Worm (Caenorhabditis elegans): ENCODE results near the gene dnc-2.

Gene dnc-2

ce11 chrIII:5943368-5944180, 18.0 kb upstream of the dnc-2 start (continued):
- TF ChIP-seq nhr-11 (tag; optimal IDR thresholded peaks at IDR 0.05) (no peak), mab-9 (GFP tag; IDR thresholded peaks at IDR 0.05) (no peak), nhr-12 (tag; optimal IDR thresholded peaks at IDR 0.05) (no peak), nhr-77 (tag; optimal IDR thresholded peaks at IDR 0.05) (no peak), irx-1 (tag; optimal IDR thresholded peaks at IDR 0.05) (no peak), ceh-63 (GFP tag; optimal IDR thresholded peaks at IDR 0.05) (no peak), unc-86 (tag; optimal IDR thresholded peaks at IDR 0.05) (no peak), egl-27 (tag; optimal IDR thresholded peaks at IDR 0.05) (no peak), nhr-28 (tag; optimal IDR thresholded peaks at IDR 0.05) (no peak), fos-1 (tag; optimal IDR thresholded peaks at IDR 0.05) (no peak), skn-1 (tag; optimal IDR thresholded peaks at IDR 0.05) (no peak), rnt-1 (tag; optimal IDR thresholded peaks at IDR 0.05) (no peak), aly-2 (tag; optimal IDR thresholded peaks at IDR 0.05) (peak; percentile 98), nhr-90 (tag; optimal IDR thresholded peaks at IDR 0.05; ENCODE audit: poor library complexity) (peak; percentile 68), C04F5.9 (tag; optimal IDR thresholded peaks at IDR 0.05) (no peak), efl-1 (optimal IDR thresholded peaks at IDR 0.05) (peak in 1 of 2 experiments; percentile 24), efl-1 (GFP tag; optimal IDR thresholded peaks at IDR 0.05 in 1 of 2) (peak in 1 of 2 experiments; percentile 92), tbx-2 (tag; optimal IDR thresholded peaks at IDR 0.05) (no peak), pqm-1 (tag; optimal IDR thresholded peaks at IDR 0.05) (no peak), Y116A8C.19 (tag; optimal IDR thresholded peaks at IDR 0.05; ENCODE audit: borderline replicate concordance) (no peak), ztf-4 (tag; optimal IDR thresholded peaks at IDR 0.05) (peak; percentile 22), nhr-237 (tag; optimal IDR thresholded peaks at IDR 0.05) (no peak), sup-37 (GFP tag; optimal IDR thresholded peaks at IDR 0.05) (no peak), dsc-1 (tag; optimal IDR thresholded peaks at IDR 0.05) (peak; percentile 3), nhr-85 (tag) (peak; percentile 48), grh-1 (GFP tag; IDR thresholded peaks at IDR 0.05) (peak; percentile 35; the same call in 1 of the 2 replicates), elt-2 (tag; optimal IDR thresholded peaks at IDR 0.05) (peak; percentile 39), jun-1 (tag; optimal IDR thresholded peaks at IDR 0.05) (no peak), F16B12.6 (tag; optimal IDR thresholded peaks at IDR 0.05) (no peak), lsy-2 (tag; optimal IDR thresholded peaks at IDR 0.05) (peak in 1 of 2 experiments; percentile 18), C34B4.2 (tag; optimal IDR thresholded peaks at IDR 0.05) (no peak), pax-3 (tag; optimal IDR thresholded peaks at IDR 0.05) (no peak), unc-62 (GFP tag; optimal IDR thresholded peaks at IDR 0.05) (no peak), fkh-4 (tag; optimal IDR thresholded peaks at IDR 0.05; ENCODE audit: borderline replicate concordance) (no peak), vab-15 (tag; optimal IDR thresholded peaks at IDR 0.05) (no peak), zip-4 (GFP tag; optimal IDR thresholded peaks at IDR 0.05) (no peak), lin-35 (GFP tag; optimal IDR thresholded peaks at IDR 0.05) (peak in 1 of 2 experiments; percentile 45)

DNA sequence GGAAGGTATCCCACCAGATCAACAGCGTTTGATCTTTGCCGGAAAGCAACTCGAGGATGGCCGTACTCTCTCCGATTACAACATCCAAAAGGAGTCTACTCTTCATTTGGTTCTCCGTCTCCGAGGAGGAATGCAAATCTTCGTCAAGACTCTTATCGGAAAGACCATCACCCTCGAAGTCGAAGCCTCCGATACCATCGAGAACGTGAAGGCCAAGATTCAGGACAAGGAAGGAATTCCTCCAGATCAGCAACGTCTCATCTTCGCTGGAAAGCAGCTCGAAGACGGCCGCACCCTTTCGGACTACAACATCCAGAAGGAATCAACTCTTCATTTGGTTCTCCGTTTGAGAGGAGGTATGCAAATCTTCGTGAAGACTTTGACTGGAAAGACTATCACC, 16.5 kb upstream of the dnc-2 start:
- TF ChIP-seq nhr-90 (tag; optimal IDR thresholded peaks at IDR 0.05; ENCODE audit: poor library complexity) (no peak), nhr-85 (tag) (peak; percentile 63), zag-1 (tag; optimal IDR thresholded peaks at IDR 0.05) (no peak), nhr-20 (tag; optimal IDR thresholded peaks at IDR 0.05) (no peak), lin-14 (GFP tag; optimal IDR thresholded peaks at IDR 0.05) (peak; percentile 5)

- TF ChIP-seq ceh-90 (tag; optimal IDR thresholded peaks at IDR 0.05) (no peak), tbx-2 (tag; optimal IDR thresholded peaks at IDR 0.05) (peak; percentile 35), unc-30 (tag; optimal IDR thresholded peaks at IDR 0.05) (no peak), mab-9 (GFP tag; IDR thresholded peaks at IDR 0.05) (no peak), dpl-1 (GFP tag; optimal IDR thresholded peaks at IDR 0.05) (peak; percentile 1 to 33 (median 24)), lin-35 (GFP tag; optimal IDR thresholded peaks at IDR 0.05) (peak; percentile 48 to 75), fkh-10 (GFP tag; optimal IDR thresholded peaks at IDR 0.05) (no peak), elt-2 (tag; optimal IDR thresholded peaks at IDR 0.05) (no peak), tlp-1 (tag; optimal IDR thresholded peaks at IDR 0.05) (no peak), C34B4.2 (tag; optimal IDR thresholded peaks at IDR 0.05) (no peak), sox-4 (tag; optimal IDR thresholded peaks at IDR 0.05) (no peak), unc-130 (tag; optimal IDR thresholded peaks at IDR 0.05) (peak; percentile 87), lsy-2 (tag; optimal IDR thresholded peaks at IDR 0.05) (peak; percentile 37 to 69), nhr-11 (tag; optimal IDR thresholded peaks at IDR 0.05) (no peak), C16A3.4 (tag; optimal IDR thresholded peaks at IDR 0.05) (peak; percentile 55), zag-1 (tag; optimal IDR thresholded peaks at IDR 0.05) (no peak), ceh-82 (tag; optimal IDR thresholded peaks at IDR 0.05) (peak in 1 of 3 experiments; percentile 67), ces-1 (GFP tag; optimal IDR thresholded peaks at IDR 0.05) (no peak), grh-1 (GFP tag; IDR thresholded peaks at IDR 0.05) (no peak)
Observed at ce11 chrIII:5940525-5940974, 15.0 kb upstream of the dnc-2 start.

Data from whole organism, L1 larva.